Worm (Caenorhabditis elegans): ENCODE measurements around the gene F10B5.2.

Gene F10B5.2

ce11 chrII:8129040-8129387 is 15.5 kb upstream of the F10B5.2 start:
- TF ChIP-seq ets-7 (tag; optimal IDR thresholded peaks at IDR 0.05) = no peak
- peak; percentile 13 for TF ChIP-seq hmg-4 (GFP tag; optimal IDR thresholded peaks at IDR 0.05)
- TF ChIP-seq tra-4 (tag; optimal IDR thresholded peaks at IDR 0.05) = no peak
- no peak for TF ChIP-seq tbx-37 (GFP tag; conservative IDR thresholded peaks at IDR 0.05)
- TF ChIP-seq pes-1 (GFP tag; IDR thresholded peaks at IDR 0.05) = no peak
- TF ChIP-seq ama-1 (optimal IDR thresholded peaks at IDR 0.05) = no peak
- TF ChIP-seq hmbx-1 (tag; optimal IDR thresholded peaks at IDR 0.05) = no peak
- no peak for TF ChIP-seq B0310.2 (tag; optimal IDR thresholded peaks at IDR 0.05)
- no peak for TF ChIP-seq hnd-1 (tag; optimal IDR thresholded peaks at IDR 0.05)

- no peak for TF ChIP-seq ets-7 (tag; optimal IDR thresholded peaks at IDR 0.05)
- TF ChIP-seq ama-1 (optimal IDR thresholded peaks at IDR 0.05) = no peak
- TF ChIP-seq tbx-11 (GFP tag; IDR thresholded peaks at IDR 0.05) = no peak
- TF ChIP-seq F13C5.2 (tag; optimal IDR thresholded peaks at IDR 0.05) = no peak
- TF ChIP-seq hmbx-1 (tag; optimal IDR thresholded peaks at IDR 0.05) = no peak
- TF ChIP-seq tbx-37 (GFP tag; conservative IDR thresholded peaks at IDR 0.05) = no peak
- no peak for TF ChIP-seq ceh-36 (tag; optimal IDR thresholded peaks at IDR 0.05)
- TF ChIP-seq ceh-13 (GFP tag; optimal IDR thresholded peaks at IDR 0.05) = no peak
- TF ChIP-seq flt-1 (GFP tag; IDR thresholded peaks at IDR 0.05) = no peak
- TF ChIP-seq B0310.2 (tag; optimal IDR thresholded peaks at IDR 0.05) = no peak
- TF ChIP-seq aly-1 (tag; optimal IDR thresholded peaks at IDR 0.05) = no peak
These were observed 15.0 kb upstream of the F10B5.2 start, which contains the start of gene ulp-4 for ce11 chrII:8129495-8130010. ulp-4 (plus strand) TSS chrII:8129960.

ce11 chrII:8130792-8131191 is 13.8 kb upstream of the F10B5.2 start:
- TF ChIP-seq ceh-36 (tag; optimal IDR thresholded peaks at IDR 0.05) = no peak
- no peak for TF ChIP-seq tbx-11 (GFP tag; IDR thresholded peaks at IDR 0.05)
- no peak for TF ChIP-seq pes-1 (GFP tag; IDR thresholded peaks at IDR 0.05)
- TF ChIP-seq tbx-37 (GFP tag; conservative IDR thresholded peaks at IDR 0.05) = no peak
- no peak for TF ChIP-seq flt-1 (GFP tag; IDR thresholded peaks at IDR 0.05)
- TF ChIP-seq F13C5.2 (tag; optimal IDR thresholded peaks at IDR 0.05) = no peak
- TF ChIP-seq tra-4 (tag; optimal IDR thresholded peaks at IDR 0.05) = no peak
- TF ChIP-seq hmbx-1 (tag; optimal IDR thresholded peaks at IDR 0.05) = no peak
- TF ChIP-seq hnd-1 (tag; optimal IDR thresholded peaks at IDR 0.05) = no peak

ce11 chrII:8131413-8131966 is 13.1 kb upstream of the F10B5.2 start:
- no peak for TF ChIP-seq scrt-1 (GFP tag; IDR thresholded peaks at IDR 0.05)
- TF ChIP-seq ets-7 (tag; optimal IDR thresholded peaks at IDR 0.05) = no peak
- peak; percentile 3; the same call in 1 of the 2 replicates for TF ChIP-seq pes-1 (GFP tag; IDR thresholded peaks at IDR 0.05)

ce11 chrII:8135953-8136352 is 8.6 kb upstream of the F10B5.2 start:
- TF ChIP-seq pes-1 (GFP tag; IDR thresholded peaks at IDR 0.05) = no peak
- no peak for TF ChIP-seq tbx-11 (GFP tag; IDR thresholded peaks at IDR 0.05)
- TF ChIP-seq hnd-1 (tag; optimal IDR thresholded peaks at IDR 0.05) = no peak
- no peak for TF ChIP-seq hmg-4 (GFP tag; optimal IDR thresholded peaks at IDR 0.05)
- no peak for TF ChIP-seq hmbx-1 (tag; optimal IDR thresholded peaks at IDR 0.05)
- no peak for TF ChIP-seq F13C5.2 (tag; optimal IDR thresholded peaks at IDR 0.05)
- no peak for TF ChIP-seq ceh-36 (tag; optimal IDR thresholded peaks at IDR 0.05)
- no peak for TF ChIP-seq tbx-37 (GFP tag; conservative IDR thresholded peaks at IDR 0.05)
- no peak for TF ChIP-seq B0310.2 (tag; optimal IDR thresholded peaks at IDR 0.05)
- no peak for TF ChIP-seq sea-1 (GFP tag; conservative IDR thresholded peaks at IDR 0.05)
- no peak for TF ChIP-seq aly-1 (tag; optimal IDR thresholded peaks at IDR 0.05)
- no peak for TF ChIP-seq flt-1 (GFP tag; IDR thresholded peaks at IDR 0.05)
- TF ChIP-seq tra-4 (tag; optimal IDR thresholded peaks at IDR 0.05) = no peak
- no peak for TF ChIP-seq scrt-1 (GFP tag; IDR thresholded peaks at IDR 0.05)
- no peak for TF ChIP-seq ama-1 (optimal IDR thresholded peaks at IDR 0.05)

- no peak for TF ChIP-seq tra-4 (tag; optimal IDR thresholded peaks at IDR 0.05)
- TF ChIP-seq hnd-1 (tag; optimal IDR thresholded peaks at IDR 0.05) = no peak
- TF ChIP-seq flt-1 (GFP tag; IDR thresholded peaks at IDR 0.05) = no peak
- TF ChIP-seq ceh-13 (GFP tag; optimal IDR thresholded peaks at IDR 0.05) = no peak
- no peak for TF ChIP-seq F13C5.2 (tag; optimal IDR thresholded peaks at IDR 0.05)
- TF ChIP-seq tbx-37 (GFP tag; conservative IDR thresholded peaks at IDR 0.05) = no peak
- TF ChIP-seq ets-7 (tag; optimal IDR thresholded peaks at IDR 0.05) = no peak
- no peak for TF ChIP-seq pes-1 (GFP tag; IDR thresholded peaks at IDR 0.05)
- TF ChIP-seq scrt-1 (GFP tag; IDR thresholded peaks at IDR 0.05) = no peak
- no peak for TF ChIP-seq sea-1 (GFP tag; conservative IDR thresholded peaks at IDR 0.05)
- no peak for TF ChIP-seq aly-1 (tag; optimal IDR thresholded peaks at IDR 0.05)
- TF ChIP-seq B0310.2 (tag; optimal IDR thresholded peaks at IDR 0.05) = no peak
- no peak for TF ChIP-seq tbx-11 (GFP tag; IDR thresholded peaks at IDR 0.05)
- TF ChIP-seq ceh-36 (tag; optimal IDR thresholded peaks at IDR 0.05) = no peak
- no peak for TF ChIP-seq hmg-4 (GFP tag; optimal IDR thresholded peaks at IDR 0.05)
- no peak for TF ChIP-seq ama-1 (optimal IDR thresholded peaks at IDR 0.05)
- no peak for TF ChIP-seq hmbx-1 (tag; optimal IDR thresholded peaks at IDR 0.05)
These were observed 7.7 kb upstream of the F10B5.2 start, which contains the start of gene ctns-1 for ce11 chrII:8136818-8137217. ctns-1 (minus strand) TSS chrII:8136918.

- no peak for TF ChIP-seq ceh-36 (tag; optimal IDR thresholded peaks at IDR 0.05)
- TF ChIP-seq tbx-11 (GFP tag; IDR thresholded peaks at IDR 0.05) = no peak
- TF ChIP-seq hnd-1 (tag; optimal IDR thresholded peaks at IDR 0.05) = no peak
- peak; percentile 20 for TF ChIP-seq ceh-13 (GFP tag; optimal IDR thresholded peaks at IDR 0.05)
- no peak for TF ChIP-seq B0310.2 (tag; optimal IDR thresholded peaks at IDR 0.05)
- no peak for TF ChIP-seq sea-1 (GFP tag; conservative IDR thresholded peaks at IDR 0.05)
These were observed 7.2 kb upstream of the F10B5.2 start for ce11 chrII:8137379-8137778.

- TF ChIP-seq tbx-11 (GFP tag; IDR thresholded peaks at IDR 0.05) = no peak
These were observed 6.5 kb upstream of the F10B5.2 start, which contains the start of gene cdc-48.2 for ce11 chrII:8138015-8138546. cdc-48.2 (plus strand) TSS chrII:8138496.
